Worm (Caenorhabditis elegans) whole organism, late embryonic: ENCODE measurements around the gene ptr-8.

Experiments
- C08G9.2 ChIP-seq: sonication (generic microtip); optimal IDR thresholded peaks from 2 replicates; lab custom pipeline; 2016; ENCODE audit warnings: mild to moderate bottlenecking, missing genetic modification characterization, moderate library complexity, missing compliant biosample characterization
- C38D4.7 ChIP-seq: fragments of 200-800 bp; sonication (Bioruptor generic); optimal IDR thresholded peaks from 2 replicates; lab custom pipeline; 2018; ENCODE audit warnings: mild to moderate bottlenecking, missing genetic modification characterization, moderate library complexity, missing compliant biosample characterization
- F13H6.1 ChIP-seq: sonication (generic microtip); optimal IDR thresholded peaks from 2 replicates; lab custom pipeline; 2016; ENCODE audit warnings: missing genetic modification characterization, missing compliant biosample characterization
- T23F11.4 ChIP-seq: fragments of 200-800 bp; sonication (Bioruptor generic); optimal IDR thresholded peaks from 2 replicates; lab custom pipeline; 2018; ENCODE audit warnings: mild to moderate bottlenecking, missing genetic modification characterization, missing compliant biosample characterization
- Y22D7AL.16 ChIP-seq: sonication (generic microtip); optimal IDR thresholded peaks from 2 replicates; lab custom pipeline; 2016; ENCODE audit warnings: missing genetic modification characterization, missing compliant biosample characterization
- ceh-2 ChIP-seq: sonication (generic microtip); optimal IDR thresholded peaks from 2 replicates; lab custom pipeline; 2016; ENCODE audit warnings: missing genotype, missing genetic modification characterization, missing compliant biosample characterization
- ceh-30 ChIP-seq: fragments of 150-350 bp; optimal IDR thresholded peaks from 2 replicates; lab custom pipeline; 2014; ENCODE audit warnings: missing biosample characterization, missing genetic modification characterization
- ceh-31 ChIP-seq: sonication (generic microtip); optimal IDR thresholded peaks from 2 replicates; lab custom pipeline; 2016; ENCODE audit warnings: missing genetic modification characterization, missing compliant biosample characterization
- ceh-34 ChIP-seq: sonication (generic microtip); optimal IDR thresholded peaks from 2 replicates; lab custom pipeline; 2016; ENCODE audit warnings: mild to moderate bottlenecking, missing genetic modification characterization, missing compliant biosample characterization
- ceh-45 ChIP-seq: fragments of 200-800 bp; sonication (Bioruptor generic); IDR thresholded peaks from 2 replicates; pipeline ENCODE4 v1.3.6; 2022; ENCODE audit warnings: missing genetic modification reagents, missing genetic modification characterization, missing compliant biosample characterization
- ceh-9 ChIP-seq: sonication (generic microtip); optimal IDR thresholded peaks from 2 replicates; lab custom pipeline; 2016; ENCODE audit warnings: mild to moderate bottlenecking, missing genetic modification characterization, inconsistent platforms, missing compliant biosample characterization
- che-1 ChIP-seq: sonication (generic microtip); optimal IDR thresholded peaks from 2 replicates; lab custom pipeline; 2016; ENCODE audit warnings: mild to moderate bottlenecking, missing genetic modification characterization, missing compliant biosample characterization
- ets-4 ChIP-seq: sonication (generic microtip); optimal IDR thresholded peaks from 2 replicates; lab custom pipeline; 2016; ENCODE audit warnings: missing genetic modification characterization, missing compliant biosample characterization
- fax-1 ChIP-seq: sonication (generic microtip); optimal IDR thresholded peaks from 2 replicates; lab custom pipeline; 2016; ENCODE audit warnings: missing genotype, missing genetic modification characterization, missing compliant biosample characterization
- fkh-6 ChIP-seq: sonication (generic microtip); optimal IDR thresholded peaks from 2 replicates; lab custom pipeline; 2016; ENCODE audit warnings: missing genetic modification characterization, missing compliant biosample characterization
- hlh-13 ChIP-seq: fragments of 200-800 bp; sonication (Bioruptor generic); optimal IDR thresholded peaks from 2 replicates; lab custom pipeline; 2018; ENCODE audit warnings: mild to moderate bottlenecking, missing genetic modification characterization, missing compliant biosample characterization
- hlh-15 ChIP-seq: sonication (generic microtip); optimal IDR thresholded peaks from 2 replicates; lab custom pipeline; 2016; ENCODE audit warnings: missing genetic modification characterization, missing compliant biosample characterization
- hlh-30 ChIP-seq: sonication (generic microtip); optimal IDR thresholded peaks from 2 replicates; lab custom pipeline; 2017; ENCODE audit warnings: antibody characterized with exemption, missing genetic modification characterization, missing compliant biosample characterization; ENCODE audit not compliant: insufficient read depth
- hlh-8 ChIP-seq: sonication (generic microtip); optimal IDR thresholded peaks from 2 replicates; lab custom pipeline; 2016; ENCODE audit warnings: missing genotype, missing genetic modification characterization, missing compliant biosample characterization
- lin-11 ChIP-seq: fragments of 200-800 bp; sonication (Bioruptor generic); optimal IDR thresholded peaks from 2 replicates; lab custom pipeline; 2018; ENCODE audit warnings: mild to moderate bottlenecking, missing genetic modification characterization, missing compliant biosample characterization
- mec-3 ChIP-seq: sonication (generic microtip); optimal IDR thresholded peaks from 2 replicates; lab custom pipeline; 2016; ENCODE audit warnings: borderline replicate concordance, missing genetic modification characterization, missing compliant biosample characterization
- nfya-1 ChIP-seq: sonication (generic microtip); optimal IDR thresholded peaks from 2 replicates; lab custom pipeline; 2017; ENCODE audit warnings: missing genetic modification characterization, mild to moderate bottlenecking, missing compliant biosample characterization, antibody characterized with exemption, moderate library complexity
- nhr-232 ChIP-seq: sonication (generic microtip); optimal IDR thresholded peaks from 2 replicates; lab custom pipeline; 2016; ENCODE audit warnings: missing genetic modification characterization, missing compliant biosample characterization
- odd-2 ChIP-seq: sonication (generic microtip); optimal IDR thresholded peaks from 2 replicates; lab custom pipeline; 2017; ENCODE audit warnings: antibody characterized with exemption, mild to moderate bottlenecking, missing genetic modification characterization, missing compliant biosample characterization
- pat-9 ChIP-seq: fragments of 200-800 bp; sonication (Bioruptor generic); optimal IDR thresholded peaks from 2 replicates; lab custom pipeline; 2018; ENCODE audit warnings: mild to moderate bottlenecking, missing genetic modification characterization, moderate library complexity, missing compliant biosample characterization
- pha-4 ChIP-seq: fragments of 150-350 bp; optimal IDR thresholded peaks from 2 replicates; lab custom pipeline; 2018; ENCODE audit warnings: missing biosample characterization, missing genetic modification reagents, missing genetic modification characterization
- pqm-1 ChIP-seq: sonication (generic microtip); optimal IDR thresholded peaks from 2 replicates; lab custom pipeline; 2016; ENCODE audit warnings: missing genetic modification characterization, missing compliant biosample characterization
- pros-1 ChIP-seq: fragments of 150-350 bp; optimal IDR thresholded peaks from 2 replicates; lab custom pipeline; 2014; ENCODE audit warnings: missing biosample characterization, missing genetic modification reagents, missing genetic modification characterization
- rnt-1 ChIP-seq: sonication (generic microtip); optimal IDR thresholded peaks from 2 replicates; lab custom pipeline; 2016; ENCODE audit warnings: missing genetic modification characterization, missing compliant biosample characterization
- sdc-2 ChIP-seq: sonication (generic microtip); optimal IDR thresholded peaks from 2 replicates; lab custom pipeline; 2016; ENCODE audit warnings: missing genotype, missing genetic modification characterization, missing compliant biosample characterization
- sox-2 ChIP-seq: fragments of 200-800 bp; sonication (Bioruptor generic); IDR thresholded peaks from 2 replicates; pipeline ENCODE4 v1.3.6; 2022; ENCODE audit warnings: missing genetic modification reagents, missing genetic modification characterization, missing compliant biosample characterization
- sox-4 ChIP-seq: sonication (generic microtip); optimal IDR thresholded peaks from 2 replicates; lab custom pipeline; 2017; ENCODE audit warnings: mild to moderate bottlenecking, missing genetic modification characterization, inconsistent platforms, missing compliant biosample characterization
- tbx-7 ChIP-seq: sonication (generic microtip); optimal IDR thresholded peaks from 2 replicates; lab custom pipeline; 2016; ENCODE audit warnings: missing genotype, missing genetic modification characterization, missing compliant biosample characterization
- ttx-3 ChIP-seq: sonication (generic microtip); optimal IDR thresholded peaks from 2 replicates; lab custom pipeline; 2016; ENCODE audit warnings: missing genetic modification reagents, missing genetic modification characterization, missing compliant biosample characterization
- unc-42 ChIP-seq: sonication (generic microtip); optimal IDR thresholded peaks from 2 replicates; lab custom pipeline; 2016; ENCODE audit warnings: missing genotype, missing genetic modification characterization, missing compliant biosample characterization
- unc-86 ChIP-seq: sonication (generic microtip); optimal IDR thresholded peaks from 2 replicates; lab custom pipeline; 2016; ENCODE audit warnings: missing genetic modification characterization, missing compliant biosample characterization
- zip-5 ChIP-seq: sonication (generic microtip); optimal IDR thresholded peaks from 2 replicates; lab custom pipeline; 2016; ENCODE audit warnings: missing genetic modification characterization, missing compliant biosample characterization
- ztf-16 ChIP-seq: sonication (generic microtip); optimal IDR thresholded peaks from 2 replicates; lab custom pipeline; 2017; ENCODE audit warnings: missing genetic modification characterization, missing compliant biosample characterization

Gene ptr-8

ce11 chrII:10912995-10913394, 23.9 kb downstream of the ptr-8 start:
- TF ChIP-seq ztf-16 (no peak), pat-9 (tag; lab: Kevin White, UChicago) (no peak), unc-86 (no peak), nfya-1 (tag; lab: Kevin White, UChicago) (no peak), F13H6.1 (tag; lab: Kevin White, UChicago) (no peak), pha-4 (tag; lab: Kevin White, UChicago) (no peak), rnt-1 (tag; lab: Kevin White, UChicago) (no peak), fkh-6 (no peak)

ce11 chrII:10914366-10914765, 25.3 kb downstream of the ptr-8 start, which contains the start of gene F44F4.15:
F44F4.15 (plus strand) TSS chrII:10914666.
- TF ChIP-seq ttx-3 (tag; lab: Kevin White, UChicago), result no peak
- TF ChIP-seq hlh-8 (tag; lab: Kevin White, UChicago), result no peak
- TF ChIP-seq nhr-232 (tag; lab: Kevin White, UChicago), result no peak
- no peak for TF ChIP-seq pros-1 (tag; lab: Kevin White, UChicago)
- TF ChIP-seq sox-4 (tag; lab: Kevin White, UChicago), result no peak
- no peak for TF ChIP-seq tbx-7 (tag; lab: Kevin White, UChicago)
- no peak for TF ChIP-seq C08G9.2 (tag; lab: Kevin White, UChicago)
- no peak for TF ChIP-seq ceh-2 (tag; lab: Kevin White, UChicago)
- TF ChIP-seq hlh-15, result no peak
- TF ChIP-seq ceh-31 (tag; lab: Kevin White, UChicago), result no peak
- no peak for TF ChIP-seq ceh-9 (tag; lab: Kevin White, UChicago)
- TF ChIP-seq T23F11.4 (GFP tag; lab: Kevin White, UChicago), result no peak
- TF ChIP-seq pqm-1 (tag; lab: Kevin White, UChicago), result no peak
- no peak for TF ChIP-seq ceh-34 (tag; lab: Kevin White, UChicago)
- TF ChIP-seq unc-86, result no peak
- no peak for TF ChIP-seq che-1 (tag; lab: Kevin White, UChicago)
- TF ChIP-seq F13H6.1 (tag; lab: Kevin White, UChicago), result no peak
- TF ChIP-seq odd-2, result no peak
- no peak for TF ChIP-seq sox-2 (GFP tag; lab: Robert Waterston, UW)

- no peak for TF ChIP-seq nhr-232 (tag; lab: Kevin White, UChicago)
- no peak for TF ChIP-seq ets-4 (tag; lab: Kevin White, UChicago)
- TF ChIP-seq zip-5, result no peak
Measured at ce11 chrII:10915732-10916131, 26.7 kb downstream of the ptr-8 start, which contains the start of gene F44F4.9. F44F4.9 (minus strand) TSS chrII:10915832.

ce11 chrII:10917174-10917573, 28.1 kb downstream of the ptr-8 start, which contains the start of gene F44F4.10:
F44F4.10 (minus strand) TSS chrII:10917274.
- TF ChIP-seq fax-1 (tag; lab: Kevin White, UChicago) (no peak), hlh-30 (no peak), C38D4.7 (GFP tag; lab: Kevin White, UChicago) (no peak), ceh-30 (tag; lab: Kevin White, UChicago) (no peak), F13H6.1 (tag; lab: Kevin White, UChicago) (no peak), zip-5 (no peak)

- no peak for TF ChIP-seq fkh-6
- TF ChIP-seq pros-1 (tag; lab: Kevin White, UChicago), result no peak
- no peak for TF ChIP-seq pha-4 (tag; lab: Kevin White, UChicago)
- TF ChIP-seq sox-4 (tag; lab: Kevin White, UChicago), result no peak
- no peak for TF ChIP-seq Y22D7AL.16 (tag; lab: Kevin White, UChicago)
- TF ChIP-seq hlh-13, result no peak
- no peak for TF ChIP-seq ceh-45 (GFP tag; lab: Robert Waterston, UW)
- no peak for TF ChIP-seq lin-11 (tag; lab: Kevin White, UChicago)
- no peak for TF ChIP-seq sdc-2 (tag; lab: Kevin White, UChicago)
- no peak for TF ChIP-seq C08G9.2 (tag; lab: Kevin White, UChicago)
- no peak for TF ChIP-seq mec-3 (tag; lab: Kevin White, UChicago)
- TF ChIP-seq ttx-3 (tag; lab: Kevin White, UChicago), result no peak
- TF ChIP-seq ceh-34 (tag; lab: Kevin White, UChicago), result no peak
- TF ChIP-seq zip-5, result no peak
- TF ChIP-seq rnt-1 (tag; lab: Kevin White, UChicago), result no peak
- TF ChIP-seq unc-42, result no peak
- no peak for TF ChIP-seq hlh-30
Measured at ce11 chrII:10918293-10918756, 29.2 kb downstream of the ptr-8 start, which contains the start of gene tba-4. tba-4 (plus strand) TSS chrII:10918706.
